Worm (Caenorhabditis elegans) whole organism, L2 larva: ENCODE results near the gene frpr-8.

ENCODE experiments used
- C34F6.9 ChIP-seq: fragments of 150-350 bp; optimal IDR thresholded peaks from 2 replicates; lab custom pipeline; 2014; ENCODE audit warnings: missing biosample characterization, missing genetic modification characterization
- F13H6.1 ChIP-seq: sonication (generic microtip); optimal IDR thresholded peaks from 2 replicates; lab custom pipeline; 2016; ENCODE audit warnings: missing genetic modification characterization, missing compliant biosample characterization
- R02D3.7 ChIP-seq: fragments of 150-350 bp; optimal IDR thresholded peaks from 2 replicates; lab custom pipeline; 2014; ENCODE audit warnings: missing biosample characterization, missing genetic modification characterization
- Y55F3AM.14 ChIP-seq: fragments of 200-800 bp; sonication (Bioruptor generic); optimal IDR thresholded peaks from 2 replicates; lab custom pipeline; 2018; ENCODE audit warnings: mild to moderate bottlenecking, missing genetic modification characterization, missing compliant biosample characterization
- ZK546.5 ChIP-seq: sonication (generic microtip); optimal IDR thresholded peaks from 2 replicates; lab custom pipeline; 2017; ENCODE audit warnings: missing biosample characterization, missing genetic modification characterization
- alr-1 ChIP-seq: fragments of 150-350 bp; optimal IDR thresholded peaks from 2 replicates; lab custom pipeline; 2014; ENCODE audit warnings: missing biosample characterization, missing genetic modification characterization
- aly-2 ChIP-seq: fragments of 150-350 bp; optimal IDR thresholded peaks from 2 replicates; lab custom pipeline; 2014; ENCODE audit warnings: missing biosample characterization, missing genetic modification characterization
- ama-1 ChIP-seq: fragments of 150-350 bp; optimal IDR thresholded peaks from 2 replicates; lab custom pipeline; 2018; ENCODE audit warnings: inconsistent platforms
- blmp-1 ChIP-seq: sonication (generic microtip); optimal IDR thresholded peaks from 2 replicates; lab custom pipeline; 2017; ENCODE audit warnings: missing genetic modification characterization, mild to moderate bottlenecking, missing compliant biosample characterization, antibody characterized with exemption, moderate library complexity; ENCODE audit not compliant: insufficient read depth
- ceh-16 ChIP-seq: fragments of 150-350 bp; optimal IDR thresholded peaks from 2 replicates; lab custom pipeline; 2014; ENCODE audit warnings: missing biosample characterization, missing genetic modification characterization
- ceh-82 ChIP-seq: fragments of 150-350 bp; optimal IDR thresholded peaks from 2 replicates; lab custom pipeline; 2014; ENCODE audit warnings: missing biosample characterization, missing genetic modification characterization
- crh-2 ChIP-seq: sonication (generic microtip); optimal IDR thresholded peaks from 2 replicates; lab custom pipeline; 2017; ENCODE audit warnings: missing biosample characterization, missing genetic modification characterization
- dmd-4 ChIP-seq: sonication (generic microtip); optimal IDR thresholded peaks from 2 replicates; lab custom pipeline; 2017; ENCODE audit warnings: missing biosample characterization, missing genetic modification characterization
- egl-27 ChIP-seq: sonication (generic microtip); optimal IDR thresholded peaks from 3 replicates; lab custom pipeline; 2017; ENCODE audit warnings: missing biosample characterization, missing genetic modification reagents, missing genetic modification characterization
- elt-1 ChIP-seq: fragments of 150-350 bp; optimal IDR thresholded peaks from 2 replicates; lab custom pipeline; 2014; ENCODE audit warnings: missing biosample characterization, missing genetic modification characterization
- elt-3 ChIP-seq: sonication (generic microtip); optimal IDR thresholded peaks from 2 replicates; lab custom pipeline; 2017; ENCODE audit warnings: missing biosample characterization, missing genetic modification characterization
- fos-1 ChIP-seq: fragments of 150-350 bp; optimal IDR thresholded peaks from 2 replicates; lab custom pipeline; 2014; ENCODE audit warnings: missing biosample characterization, missing genetic modification characterization
- gmeb-1 ChIP-seq: fragments of 150-350 bp; optimal IDR thresholded peaks from 2 replicates; lab custom pipeline; 2014; ENCODE audit warnings: missing biosample characterization, missing genetic modification characterization
- lin-11 ChIP-seq: fragments of 150-350 bp; sonication (generic microtip); optimal IDR thresholded peaks from 2 replicates; lab custom pipeline; 2014; ENCODE audit warnings: missing biosample characterization, missing genetic modification characterization, inconsistent platforms, mixed read lengths
- lin-13 ChIP-seq: fragments of 150-350 bp; optimal IDR thresholded peaks from 2 replicates; lab custom pipeline; 2014; ENCODE audit warnings: missing biosample characterization, missing genetic modification reagents, missing genetic modification characterization
- lin-39 ChIP-seq: fragments of 150-350 bp; optimal IDR thresholded peaks from 2 replicates; lab custom pipeline; 2014; ENCODE audit warnings: missing biosample characterization, missing genetic modification reagents, missing genetic modification characterization
- lsy-2 ChIP-seq, 2 experiments: fragments of 150-350 bp in 1 of 2; sonication (generic microtip) in 1 of 2; optimal IDR thresholded peaks; 2 replicates each; lab custom pipeline; 2014 to 2017; ENCODE audit warnings: missing biosample characterization in 2 of 2, missing genetic modification characterization in 2 of 2
- mab-5 ChIP-seq: fragments of 150-350 bp; optimal IDR thresholded peaks from 2 replicates; lab custom pipeline; 2014; ENCODE audit warnings: missing biosample characterization, missing genetic modification characterization
- mbf-1 ChIP-seq: sonication (generic microtip); optimal IDR thresholded peaks from 2 replicates; lab custom pipeline; 2017; ENCODE audit warnings: missing biosample characterization, missing genetic modification characterization
- mdl-1 ChIP-seq, 2 experiments: fragments of 150-350 bp in 1 of 2; sonication (generic microtip) in 1 of 2; optimal IDR thresholded peaks; 2 replicates each; lab custom pipeline; 2017; ENCODE audit warnings: missing biosample characterization in 2 of 2, missing genetic modification characterization in 2 of 2
- nhr-10 ChIP-seq: sonication (generic microtip); optimal IDR thresholded peaks from 2 replicates; lab custom pipeline; 2017; ENCODE audit warnings: missing biosample characterization, missing genetic modification characterization
- nhr-11 ChIP-seq: fragments of 150-350 bp; optimal IDR thresholded peaks from 2 replicates; lab custom pipeline; 2014; ENCODE audit warnings: missing biosample characterization, missing genetic modification characterization
- nhr-12 ChIP-seq: fragments of 150-350 bp; optimal IDR thresholded peaks from 2 replicates; lab custom pipeline; 2014; ENCODE audit warnings: missing biosample characterization, missing genetic modification characterization
- nhr-129 ChIP-seq: fragments of 150-350 bp; optimal IDR thresholded peaks from 2 replicates; lab custom pipeline; 2014; ENCODE audit warnings: missing biosample characterization, missing genetic modification characterization
- nhr-21 ChIP-seq: fragments of 150-350 bp; optimal IDR thresholded peaks from 2 replicates; lab custom pipeline; 2014; ENCODE audit warnings: missing biosample characterization, missing genetic modification characterization
- nhr-23 ChIP-seq: fragments of 150-350 bp; optimal IDR thresholded peaks from 2 replicates; lab custom pipeline; 2014; ENCODE audit warnings: missing biosample characterization, missing genetic modification reagents, missing genetic modification characterization
- nhr-237 ChIP-seq: fragments of 150-350 bp; optimal IDR thresholded peaks from 2 replicates; lab custom pipeline; 2014; ENCODE audit warnings: missing biosample characterization, missing genetic modification characterization
- nhr-25 ChIP-seq: fragments of 150-350 bp; sonication (generic microtip); optimal IDR thresholded peaks from 3 replicates; lab custom pipeline; 2014; ENCODE audit warnings: missing biosample characterization, missing genetic modification characterization
- nhr-6 ChIP-seq: fragments of 150-350 bp; optimal IDR thresholded peaks from 2 replicates; lab custom pipeline; 2014; ENCODE audit warnings: missing biosample characterization, missing genetic modification characterization
- nhr-77 ChIP-seq: fragments of 150-350 bp; optimal IDR thresholded peaks from 2 replicates; lab custom pipeline; 2014; ENCODE audit warnings: missing biosample characterization, missing genetic modification characterization
- peb-1 ChIP-seq: fragments of 150-350 bp; optimal IDR thresholded peaks from 2 replicates; lab custom pipeline; 2014; ENCODE audit warnings: missing biosample characterization, missing genetic modification characterization
- sem-4 ChIP-seq: fragments of 150-350 bp; optimal IDR thresholded peaks from 2 replicates; lab custom pipeline; 2014; ENCODE audit warnings: missing biosample characterization, missing genetic modification reagents, missing genetic modification characterization
- skn-1 ChIP-seq: sonication (generic microtip); optimal IDR thresholded peaks from 2 replicates; lab custom pipeline; 2017; ENCODE audit warnings: missing biosample characterization, missing genetic modification characterization
- sma-3 ChIP-seq: sonication (generic microtip); optimal IDR thresholded peaks from 2 replicates; lab custom pipeline; 2016; ENCODE audit warnings: missing genetic modification reagents, missing genetic modification characterization, missing compliant biosample characterization
- sma-9 ChIP-seq, 2 experiments: fragments of 150-350 bp in 1 of 2; sonication (generic microtip) in 1 of 2; optimal IDR thresholded peaks; 2 replicates each; lab custom pipeline; 2014 to 2016; ENCODE audit warnings: missing genetic modification characterization in 2 of 2, mild to moderate bottlenecking in 1 of 2, missing biosample characterization in 1 of 2, missing compliant biosample characterization in 1 of 2, missing genetic modification reagents in 1 of 2, moderate library complexity in 1 of 2
- snpc-4 ChIP-seq: fragments of 150-350 bp; optimal IDR thresholded peaks from 2 replicates; lab custom pipeline; 2014; ENCODE audit warnings: missing biosample characterization, missing genetic modification characterization
- unc-39 ChIP-seq: fragments of 150-350 bp; optimal IDR thresholded peaks from 2 replicates; lab custom pipeline; 2014; ENCODE audit warnings: missing biosample characterization, missing genetic modification characterization
- unc-55 ChIP-seq: fragments of 150-350 bp; sonication (generic microtip); optimal IDR thresholded peaks from 3 replicates; lab custom pipeline; 2014; ENCODE audit warnings: missing biosample characterization, missing genetic modification reagents, missing genetic modification characterization
- unc-62 ChIP-seq: fragments of 150-350 bp; optimal IDR thresholded peaks from 2 replicates; lab custom pipeline; 2014; ENCODE audit warnings: missing biosample characterization, missing genetic modification reagents, missing genetic modification characterization
- zag-1 ChIP-seq: fragments of 150-350 bp; optimal IDR thresholded peaks from 2 replicates; lab custom pipeline; 2014; ENCODE audit warnings: missing biosample characterization, missing genetic modification characterization
- ztf-1 ChIP-seq: fragments of 200-800 bp; sonication (Bioruptor generic); conservative IDR thresholded peaks from 2 replicates; pipeline ENCODE4 v1.3.6; 2022; ENCODE audit warnings: missing genetic modification characterization, missing compliant biosample characterization
- ztf-11 ChIP-seq: sonication (generic microtip); optimal IDR thresholded peaks from 2 replicates; lab custom pipeline; 2017; ENCODE audit warnings: missing biosample characterization, missing genetic modification characterization
- ztf-4 ChIP-seq: fragments of 150-350 bp; optimal IDR thresholded peaks from 2 replicates; lab custom pipeline; 2014; ENCODE audit warnings: missing biosample characterization, missing genetic modification characterization

Gene frpr-8

DNA sequence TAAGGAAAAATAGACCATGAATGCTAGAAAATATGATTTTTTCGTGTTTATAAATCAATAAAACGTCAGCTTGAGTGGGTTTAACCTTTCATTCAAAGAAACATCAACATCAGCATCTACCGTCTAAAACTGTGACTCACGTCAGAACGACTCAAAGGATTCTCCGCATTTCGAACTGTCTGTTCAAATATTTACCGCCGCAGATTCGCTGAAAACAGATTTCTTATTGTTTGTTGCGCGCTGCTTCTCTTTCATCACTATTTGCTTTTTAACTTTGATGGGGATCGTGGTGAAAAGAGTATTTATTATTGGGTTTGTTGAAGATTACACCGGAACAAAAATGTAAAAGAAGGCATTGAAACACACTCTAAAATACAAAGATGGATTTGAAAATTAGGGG, 23.7 kb downstream of the frpr-8 start:
- TF ChIP-seq ceh-16 (no peak), ztf-1 (GFP tag; lab: Robert Waterston, UW) (no peak), F13H6.1 (tag; lab: Kevin White, UChicago) (peak; percentile 37), ztf-4 (tag; lab: Kevin White, UChicago) (no peak), nhr-129 (tag; lab: Kevin White, UChicago) (peak; percentile 34), sma-9 (GFP tag; optimal IDR thresholded peaks at IDR 0.05; lab: Kevin White, UChicago) (peak; percentile 12), sma-9 (tag; optimal IDR thresholded peaks at IDR 0.05; lab: Kevin White, UChicago) (no peak), mdl-1 (tag; optimal IDR thresholded peaks at IDR 0.05; lab: Kevin White, UChicago) (no peak), nhr-10 (tag; lab: Kevin White, UChicago) (no peak), lsy-2 (tag; optimal IDR thresholded peaks at IDR 0.05; lab: Kevin White, UChicago) (no peak), unc-39 (tag; lab: Kevin White, UChicago) (no peak)

DNA sequence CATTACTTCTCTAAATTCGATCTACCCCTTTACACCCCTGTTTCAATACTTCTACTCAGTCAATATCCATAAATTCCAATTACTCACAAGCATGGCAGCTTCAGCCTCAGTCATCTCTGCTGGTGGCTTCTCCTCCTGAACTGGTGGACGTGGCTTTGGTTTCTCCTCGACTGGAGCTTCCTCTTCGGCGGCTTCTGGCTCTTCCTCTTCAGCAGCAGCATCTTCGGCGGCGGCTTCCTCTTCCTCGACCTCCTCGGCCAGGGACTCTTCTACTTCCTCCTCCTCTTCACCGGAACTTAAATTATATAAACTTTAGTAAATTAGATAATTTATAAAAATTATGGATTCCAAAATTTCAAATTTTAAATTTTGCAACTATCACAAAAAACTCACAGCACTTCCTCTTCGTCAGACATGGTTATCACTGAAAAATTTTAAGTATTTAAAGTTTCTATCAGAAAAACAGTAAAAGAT, 25.5 kb downstream of the frpr-8 start, which contains the start of gene tnt-2:
Gene tnt-2 (minus strand): TSS at position 424 of the 474 bp plus-strand sequence.
- TF ChIP-seq peb-1 (tag; lab: Kevin White, UChicago) (no peak), ceh-82 (tag; lab: Kevin White, UChicago) (no peak), nhr-11 (no peak), crh-2 (no peak), nhr-237 (no peak), fos-1 (tag; lab: Kevin White, UChicago) (no peak), nhr-21 (tag; lab: Kevin White, UChicago) (no peak), ztf-1 (GFP tag; lab: Robert Waterston, UW) (no peak), mab-5 (tag; lab: Kevin White, UChicago) (no peak), lin-39 (tag; lab: Kevin White, UChicago) (no peak)

DNA sequence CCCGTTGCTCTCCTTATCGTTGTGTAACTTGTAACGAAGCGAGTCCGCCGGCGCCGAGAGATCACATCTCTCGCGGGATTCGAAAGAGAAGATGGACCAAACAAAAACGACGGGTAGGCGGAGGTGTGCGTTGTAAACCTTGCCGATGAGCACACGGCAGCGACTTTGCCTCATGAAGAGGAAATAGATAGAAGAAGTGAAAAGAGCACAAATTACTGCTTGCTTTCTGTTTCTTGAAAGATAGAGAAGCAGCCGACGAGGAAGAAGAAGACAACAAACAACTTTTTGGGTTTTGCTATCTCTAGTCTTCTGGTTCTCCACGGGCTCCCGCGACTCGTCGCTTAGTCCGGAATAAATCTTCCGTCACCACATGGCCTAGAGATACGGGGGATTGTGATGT, 26.2 kb downstream of the frpr-8 start:
- TF ChIP-seq nhr-129 (tag; lab: Kevin White, UChicago) (peak; percentile 59), gmeb-1 (tag; lab: Kevin White, UChicago) (no peak), lin-39 (tag; lab: Kevin White, UChicago) (no peak), nhr-237 (no peak), ama-1 (lab: Kevin White, UChicago) (no peak), ztf-4 (tag; lab: Kevin White, UChicago) (no peak), elt-1 (tag; lab: Kevin White, UChicago) (no peak), sem-4 (tag; lab: Kevin White, UChicago) (peak; percentile 22), nhr-11 (no peak), nhr-10 (tag; lab: Kevin White, UChicago) (no peak), nhr-77 (no peak), snpc-4 (peak; percentile 33), mbf-1 (tag; lab: Kevin White, UChicago) (no peak), alr-1 (tag; lab: Kevin White, UChicago) (no peak), unc-62 (GFP tag; lab: Kevin White, UChicago) (no peak), mdl-1 (tag; optimal IDR thresholded peaks at IDR 0.05; lab: Kevin White, UChicago) (no peak), nhr-25 (tag; lab: Kevin White, UChicago) (no peak), peb-1 (tag; lab: Kevin White, UChicago) (no peak), egl-27 (tag; lab: Kevin White, UChicago) (no peak), skn-1 (tag; lab: Kevin White, UChicago) (no peak), sma-3 (GFP tag; lab: Kevin White, UChicago) (no peak), C34F6.9 (tag; lab: Kevin White, UChicago) (no peak), Y55F3AM.14 (GFP tag; lab: Kevin White, UChicago) (no peak), nhr-21 (tag; lab: Kevin White, UChicago) (no peak), elt-3 (tag; lab: Kevin White, UChicago) (no peak), R02D3.7 (tag; lab: Kevin White, UChicago) (no peak), dmd-4 (tag; lab: Kevin White, UChicago) (no peak), ztf-11 (tag; lab: Kevin White, UChicago) (no peak), lin-13 (GFP tag; lab: Kevin White, UChicago) (peak; percentile 6), unc-55 (no peak), lin-11 (tag; lab: Kevin White, UChicago) (no peak), zag-1 (tag; lab: Kevin White, UChicago) (no peak), ztf-1 (GFP tag; lab: Robert Waterston, UW) (no peak), unc-39 (tag; lab: Kevin White, UChicago) (no peak), ceh-16 (no peak), sma-9 (GFP tag; optimal IDR thresholded peaks at IDR 0.05; lab: Kevin White, UChicago) (peak; percentile 46), sma-9 (tag; optimal IDR thresholded peaks at IDR 0.05; lab: Kevin White, UChicago) (no peak), mab-5 (tag; lab: Kevin White, UChicago) (no peak), ZK546.5 (no peak), nhr-6 (tag; lab: Kevin White, UChicago) (no peak), nhr-12 (tag; lab: Kevin White, UChicago) (no peak), aly-2 (tag; lab: Kevin White, UChicago) (no peak), F13H6.1 (tag; lab: Kevin White, UChicago) (peak; percentile 83), nhr-23 (tag; lab: Kevin White, UChicago) (no peak), blmp-1 (tag; lab: Kevin White, UChicago) (no peak), fos-1 (tag; lab: Kevin White, UChicago) (no peak)
